Fruit fly (Drosophila melanogaster) whole organism, prepupa: Measurements from ENCODE around the gene CG7335.
A peak's percentile ranks its signal among the peaks of the same experiment; 100 is the strongest.

Source experiments
- Blimp-1 ChIP-seq: fragments of 200-800 bp; sonication (Bioruptor generic); optimal IDR thresholded peaks from 3 replicates; lab custom pipeline; 2017; ENCODE audit warnings: missing biosample characterization, missing genetic modification characterization, mild to moderate bottlenecking, moderate library complexity, missing genetic modification reagents
- CG10631 ChIP-seq: fragments of 200-800 bp; sonication (Bioruptor generic); optimal IDR thresholded peaks from 2 replicates; lab custom pipeline; 2016; ENCODE audit warnings: missing biosample characterization, missing genetic modification characterization
- CG11294 ChIP-seq: fragments of 200-800 bp; sonication (Bioruptor generic); IDR thresholded peaks from 2 replicates; pipeline ENCODE4 v1.3.6; 2022; ENCODE audit warnings: missing biosample characterization, missing genetic modification characterization
- CG11762 ChIP-seq: fragments of 200-800 bp; sonication (Bioruptor generic); optimal IDR thresholded peaks from 3 replicates; lab custom pipeline; 2016; ENCODE audit warnings: missing biosample characterization, missing genetic modification characterization; ENCODE audit not compliant: insufficient read depth
- CG1621 ChIP-seq: fragments of 200-800 bp; sonication (Bioruptor generic); optimal IDR thresholded peaks from 3 replicates; lab custom pipeline; 2018; ENCODE audit warnings: missing biosample characterization, mild to moderate bottlenecking, missing genetic modification characterization
- CG16779 ChIP-seq: fragments of 200-800 bp; sonication (Bioruptor generic); optimal IDR thresholded peaks from 3 replicates; lab custom pipeline; 2017; ENCODE audit warnings: missing biosample characterization, mild to moderate bottlenecking, missing genetic modification characterization
- CG3032 ChIP-seq: fragments of 200-800 bp; optimal IDR thresholded peaks from 2 replicates; lab custom pipeline; 2019; ENCODE audit warnings: missing biosample characterization, mild to moderate bottlenecking, missing genetic modification characterization, moderate library complexity
- CG32006 ChIP-seq: fragments of 200-800 bp; sonication (Bioruptor generic); optimal IDR thresholded peaks from 3 replicates; lab custom pipeline; 2017; ENCODE audit warnings: missing biosample characterization, mild to moderate bottlenecking, missing genetic modification characterization
- CG34406 ChIP-seq: fragments of 200-800 bp; sonication (Bioruptor generic); optimal IDR thresholded peaks from 3 replicates; lab custom pipeline; 2016; ENCODE audit warnings: missing biosample characterization, missing genetic modification characterization
- CG4318 ChIP-seq: fragments of 200-800 bp; sonication (Bioruptor generic); optimal IDR thresholded peaks from 3 replicates; lab custom pipeline; 2017; ENCODE audit warnings: missing biosample characterization, mild to moderate bottlenecking, missing genetic modification characterization
- CG6163 ChIP-seq: fragments of 200-800 bp; sonication (Bioruptor generic); IDR thresholded peaks from 3 replicates; pipeline ENCODE4 v1.3.6; 2022; ENCODE audit warnings: missing biosample characterization, missing genetic modification characterization
- CG6792 ChIP-seq: fragments of 200-800 bp; sonication (Bioruptor generic); optimal IDR thresholded peaks from 3 replicates; lab custom pipeline; 2016; ENCODE audit warnings: missing biosample characterization, missing genetic modification characterization
- CG6808 ChIP-seq: fragments of 200-800 bp; sonication (Bioruptor generic); optimal IDR thresholded peaks from 3 replicates; lab custom pipeline; 2017; ENCODE audit warnings: missing biosample characterization, missing genetic modification characterization, mild to moderate bottlenecking, moderate library complexity, missing genetic modification reagents
- CG8119 ChIP-seq: fragments of 200-800 bp; sonication (Bioruptor generic); IDR thresholded peaks from 3 replicates; pipeline ENCODE4 v1.3.6; 2022; ENCODE audit warnings: missing biosample characterization, missing genetic modification characterization
- CG9139 ChIP-seq: fragments of 200-800 bp; sonication (Bioruptor generic); optimal IDR thresholded peaks from 3 replicates; lab custom pipeline; 2017; ENCODE audit warnings: missing biosample characterization, mild to moderate bottlenecking, missing genetic modification characterization
- Eip75B ChIP-seq: fragments of 200-800 bp; sonication (Bioruptor generic); optimal IDR thresholded peaks from 3 replicates; lab custom pipeline; 2016; ENCODE audit warnings: missing biosample characterization, missing genetic modification characterization
- Eip93F ChIP-seq: fragments of 200-800 bp; sonication (Bioruptor generic); optimal IDR thresholded peaks from 2 replicates; lab custom pipeline; 2016; ENCODE audit warnings: missing biosample characterization, mild to moderate bottlenecking, missing genetic modification characterization
- Ets96B ChIP-seq: fragments of 200-800 bp; optimal IDR thresholded peaks from 2 replicates; lab custom pipeline; 2019; ENCODE audit warnings: missing biosample characterization, mild to moderate bottlenecking, missing genetic modification characterization, moderate library complexity
- Gug ChIP-seq: fragments of 200-800 bp; sonication (Bioruptor generic); IDR thresholded peaks from 2 replicates; pipeline ENCODE4 v1.3.6; 2022; ENCODE audit warnings: missing biosample characterization, missing genetic modification characterization
- Met ChIP-seq: fragments of 200-800 bp; sonication (Bioruptor generic); optimal IDR thresholded peaks from 3 replicates; lab custom pipeline; 2016; ENCODE audit warnings: missing biosample characterization, missing genetic modification characterization
- OdsH ChIP-seq: fragments of 200-800 bp; sonication (Bioruptor generic); optimal IDR thresholded peaks from 3 replicates; lab custom pipeline; 2016; ENCODE audit warnings: missing biosample characterization, missing genetic modification characterization
- Smox ChIP-seq: fragments of 200-800 bp; sonication (Bioruptor generic); optimal IDR thresholded peaks from 3 replicates; lab custom pipeline; 2016; ENCODE audit warnings: missing biosample characterization, missing genetic modification characterization
- Sox102F ChIP-seq: fragments of 200-800 bp; sonication (Bioruptor generic); optimal IDR thresholded peaks from 2 replicates; lab custom pipeline; 2016; ENCODE audit warnings: missing biosample characterization, mild to moderate bottlenecking, missing genetic modification characterization
- Sox14 ChIP-seq: fragments of 200-800 bp; sonication (Bioruptor generic); optimal IDR thresholded peaks from 3 replicates; lab custom pipeline; 2016; ENCODE audit warnings: missing biosample characterization, missing genetic modification characterization
- cyc ChIP-seq: fragments of 200-800 bp; sonication (Bioruptor generic); optimal IDR thresholded peaks from 3 replicates; lab custom pipeline; 2016; ENCODE audit warnings: missing biosample characterization, missing genetic modification characterization
- eg ChIP-seq: fragments of 200-800 bp; sonication (Bioruptor generic); IDR thresholded peaks from 3 replicates; pipeline ENCODE4 v1.3.6; 2022; ENCODE audit warnings: missing biosample characterization, missing genetic modification characterization
- esn ChIP-seq: fragments of 200-800 bp; sonication (Bioruptor generic); optimal IDR thresholded peaks from 2 replicates; lab custom pipeline; 2016; ENCODE audit warnings: missing biosample characterization, mild to moderate bottlenecking, missing genetic modification characterization, moderate library complexity
- fkh ChIP-seq: fragments of 200-800 bp; sonication (Bioruptor generic); optimal IDR thresholded peaks from 3 replicates; lab custom pipeline; 2017; ENCODE audit warnings: missing biosample characterization, mild to moderate bottlenecking, missing genetic modification characterization, moderate library complexity
- salr ChIP-seq, 2 experiments: fragments of 200-800 bp; sonication (Bioruptor generic); optimal IDR thresholded peaks; 3 replicates each; lab custom pipeline; 2016 to 2018; ENCODE audit warnings: missing biosample characterization in 2 of 2, missing genetic modification characterization in 2 of 2, mild to moderate bottlenecking in 1 of 2
- ss ChIP-seq, 2 experiments: fragments of 200-800 bp; sonication (Bioruptor generic); optimal IDR thresholded peaks; 2 replicates in 1 of 2; 3 replicates in 1 of 2; lab custom pipeline; 2017 to 2018; ENCODE audit warnings: mild to moderate bottlenecking in 2 of 2, missing biosample characterization in 2 of 2, missing genetic modification characterization in 2 of 2, moderate library complexity in 1 of 2
- svp ChIP-seq: fragments of 200-800 bp; sonication (Bioruptor generic); peaks from one replicate; lab custom pipeline; 2016; ENCODE audit warnings: missing biosample characterization, missing genetic modification characterization
- topi ChIP-seq: fragments of 200-800 bp; sonication (Bioruptor generic); optimal IDR thresholded peaks from 3 replicates; lab custom pipeline; 2016; ENCODE audit warnings: missing biosample characterization, missing genetic modification characterization

CG7335 gene

dm6 chr3L:20138327-20138726 lies 5.3 kb upstream of the CG7335 start:
- TF ChIP-seq Met (GFP tag; lab: Kevin White, UChicago) (no peak), eg (GFP tag; lab: Robert Waterston, UW) (no peak)

- TF ChIP-seq CG6808 (GFP tag; lab: Kevin White, UChicago) (no peak), CG11294 (GFP tag; lab: Robert Waterston, UW) (no peak), salr (GFP tag; optimal IDR thresholded peaks at IDR 0.05; lab: Kevin White, UChicago) (no peak), CG11762 (GFP tag; lab: Kevin White, UChicago) (no peak), CG10631 (GFP tag; lab: Kevin White, UChicago) (no peak)
- TF ChIP-seq, all 60 proteins: peak for 0
These were observed 1.4 kb downstream of the CG7335 start, which contains the start of gene obst-J for dm6 chr3L:20131643-20132042. Gene obst-J, minus strand, starts transcription at chr3L:20131743.

dm6 chr3L:20129032-20129431 lies 4.0 kb downstream of the CG7335 start, which contains the start of gene gig:
Gene gig, plus strand, starts transcription at chr3L:20129181.
- TF ChIP-seq Eip93F (no peak), CG4318 (no peak), CG1621 (tag; lab: Kevin White, UChicago) (no peak), Sox14 (GFP tag; lab: Kevin White, UChicago) (no peak), CG16779 (tag; lab: Kevin White, UChicago) (no peak), cyc (GFP tag; lab: Kevin White, UChicago) (no peak), Eip75B (GFP tag; lab: Kevin White, UChicago) (no peak), Sox102F (no peak), CG11762 (GFP tag; lab: Kevin White, UChicago) (no peak), esn (GFP tag; lab: Kevin White, UChicago) (no peak), CG34406 (no peak), Gug (GFP tag; lab: Robert Waterston, UW) (no peak), OdsH (GFP tag; lab: Kevin White, UChicago) (no peak), Ets96B (tag; lab: Kevin White, UChicago) (no peak), CG6808 (GFP tag; lab: Kevin White, UChicago) (no peak)

- no peak for TF ChIP-seq Met (GFP tag; lab: Kevin White, UChicago)
- no peak for TF ChIP-seq CG6792 (GFP tag; lab: Kevin White, UChicago)
- TF ChIP-seq fkh = no peak
- no peak for TF ChIP-seq CG34406
- TF ChIP-seq Smox = no peak
- TF ChIP-seq cyc (GFP tag; lab: Kevin White, UChicago) = no peak
- no peak for TF ChIP-seq svp (GFP tag; lab: Kevin White, UChicago)
- no peak for TF ChIP-seq CG8119
- TF ChIP-seq CG3032 = no peak
These were observed 5.8 kb downstream of the CG7335 start, which contains the start of gene CG7365 for dm6 chr3L:20127281-20127680. Gene CG7365, minus strand, starts transcription at chr3L:20127381.

- TF ChIP-seq CG32006 (GFP tag; lab: Kevin White, UChicago) (no peak), ss (GFP tag; optimal IDR thresholded peaks at IDR 0.05; lab: Kevin White, UChicago) (no peak), OdsH (GFP tag; lab: Kevin White, UChicago) (no peak), CG9139 (no peak), Gug (GFP tag; lab: Robert Waterston, UW) (no peak), CG11762 (GFP tag; lab: Kevin White, UChicago) (no peak), Eip93F (no peak), CG6163 (GFP tag; lab: Robert Waterston, UW) (0 out of 3 replicates have a peak, but pooled peaks have one; percentile 24), CG16779 (tag; lab: Kevin White, UChicago) (no peak), topi (GFP tag; lab: Kevin White, UChicago) (no peak), Blimp-1 (GFP tag; lab: Kevin White, UChicago) (peak; percentile 95), Met (GFP tag; lab: Kevin White, UChicago) (no peak), CG34406 (no peak)
These were observed 7.0 kb downstream of the CG7335 start for dm6 chr3L:20126106-20126505.
